Fruit fly (Drosophila melanogaster) whole organism, embryonic: ENCODE data around the gene CG17784.
A peak's percentile ranks its signal among the peaks of the same experiment; 100 is the strongest.

Experiments
- Asciz ChIP-seq: fragments of 200-800 bp; sonication (Bioruptor generic); optimal IDR thresholded peaks from 2 replicates; lab custom pipeline; 2017; ENCODE audit warnings: missing biosample characterization, mild to moderate bottlenecking, missing genetic modification characterization, missing genetic modification reagents
- C15 ChIP-seq: fragments of 200-800 bp; sonication (Bioruptor generic); IDR thresholded peaks from 3 replicates; pipeline ENCODE4 v1.3.6; 2022; ENCODE audit warnings: missing biosample characterization, missing genetic modification characterization
- CG10274 ChIP-seq: fragments of 200-800 bp; sonication (Bioruptor generic); optimal IDR thresholded peaks from 3 replicates; lab custom pipeline; 2017; ENCODE audit warnings: missing biosample characterization, mild to moderate bottlenecking, missing genetic modification characterization
- CG10959 ChIP-seq: fragments of 200-800 bp; sonication (Bioruptor generic); IDR thresholded peaks from 2 replicates; pipeline ENCODE4 v1.3.6; 2022; ENCODE audit warnings: missing biosample characterization, missing genetic modification characterization
- CG12744 ChIP-seq: fragments of 200-800 bp; sonication (Bioruptor generic); optimal IDR thresholded peaks from 2 replicates; lab custom pipeline; 2016; ENCODE audit warnings: missing biosample characterization, missing genetic modification characterization
- CG14860 ChIP-seq: fragments of 200-800 bp; sonication (Bioruptor generic); IDR thresholded peaks from 3 replicates; pipeline ENCODE4 v1.3.6; 2022; ENCODE audit warnings: missing biosample characterization, missing genetic modification characterization; ENCODE audit not compliant: partially characterized antibody
- CG1529 ChIP-seq: fragments of 200-800 bp; sonication (Bioruptor generic); optimal IDR thresholded peaks from 3 replicates; lab custom pipeline; 2018; ENCODE audit warnings: missing biosample characterization, missing genetic modification characterization
- CG17385 ChIP-seq: fragments of 200-800 bp; sonication (Bioruptor generic); optimal IDR thresholded peaks from 3 replicates; lab custom pipeline; 2018; ENCODE audit warnings: missing biosample characterization, mild to moderate bottlenecking, missing genetic modification characterization
- CG2120 ChIP-seq: fragments of 200-800 bp; sonication (Bioruptor generic); optimal IDR thresholded peaks from 3 replicates; lab custom pipeline; 2016; ENCODE audit warnings: missing biosample characterization, missing genetic modification characterization
- CG2875 ChIP-seq: fragments of 200-800 bp; sonication (Bioruptor generic); optimal IDR thresholded peaks from 2 replicates; lab custom pipeline; 2017; ENCODE audit warnings: missing biosample characterization, mild to moderate bottlenecking, missing genetic modification characterization, missing genetic modification reagents
- CG32767 ChIP-seq: fragments of 200-800 bp; sonication (Bioruptor generic); IDR thresholded peaks from 2 replicates; pipeline ENCODE4 v1.3.6; 2022; ENCODE audit warnings: missing biosample characterization, missing genetic modification characterization
- CG34224 ChIP-seq: fragments of 200-800 bp; sonication (Bioruptor generic); IDR thresholded peaks from 3 replicates; pipeline ENCODE4 v1.3.6; 2022; ENCODE audit warnings: missing biosample characterization, missing genetic modification characterization; ENCODE audit not compliant: partially characterized antibody
- CG34422 ChIP-seq: fragments of 200-800 bp; sonication (Bioruptor generic); IDR thresholded peaks from 3 replicates; pipeline ENCODE4 v1.3.6; 2022; ENCODE audit warnings: missing biosample characterization, missing genetic modification characterization
- CG3995 ChIP-seq: fragments of 200-800 bp; sonication (Bioruptor generic); optimal IDR thresholded peaks from 3 replicates; lab custom pipeline; 2016; ENCODE audit warnings: missing biosample characterization, missing genetic modification characterization
- CG4282 ChIP-seq: fragments of 200-800 bp; sonication (Bioruptor generic); optimal IDR thresholded peaks from 2 replicates; lab custom pipeline; 2016; ENCODE audit warnings: missing biosample characterization, missing genetic modification characterization
- CG4617 ChIP-seq: fragments of 200-800 bp; sonication (Bioruptor generic); optimal IDR thresholded peaks from 3 replicates; lab custom pipeline; 2016; ENCODE audit warnings: missing biosample characterization, missing genetic modification characterization, borderline replicate concordance
- CG4854 ChIP-seq: fragments of 200-800 bp; sonication (Bioruptor generic); optimal IDR thresholded peaks from 2 replicates; lab custom pipeline; 2016; ENCODE audit warnings: missing biosample characterization, missing genetic modification characterization, inconsistent platforms
- CG6683 ChIP-seq: fragments of 200-800 bp; sonication (Bioruptor generic); optimal IDR thresholded peaks from 2 replicates; lab custom pipeline; 2017; ENCODE audit warnings: missing biosample characterization, mild to moderate bottlenecking, missing genetic modification characterization, missing genetic modification reagents
- CG9876 ChIP-seq: fragments of 200-800 bp; sonication (Bioruptor generic); optimal IDR thresholded peaks from 2 replicates; lab custom pipeline; 2016; ENCODE audit warnings: missing biosample characterization, missing genetic modification characterization
- Dll ChIP-seq: fragments of 200-800 bp; sonication (Bioruptor generic); IDR thresholded peaks from 4 replicates; pipeline ENCODE4 v1.3.6; 2022; ENCODE audit warnings: missing biosample characterization, missing genetic modification characterization; ENCODE audit not compliant: partially characterized antibody
- Doc3 ChIP-seq: fragments of 200-800 bp; sonication (Bioruptor generic); IDR thresholded peaks from 3 replicates; pipeline ENCODE4 v1.3.6; 2022; ENCODE audit warnings: missing biosample characterization, missing genetic modification characterization; ENCODE audit not compliant: partially characterized antibody
- Drgx ChIP-seq: fragments of 200-800 bp; sonication (Bioruptor generic); IDR thresholded peaks from 2 replicates; pipeline ENCODE4 v1.3.6; 2022; ENCODE audit warnings: missing biosample characterization, missing genetic modification characterization
- Gug ChIP-seq: fragments of 200-800 bp; sonication (Bioruptor generic); IDR thresholded peaks from 4 replicates; pipeline ENCODE4 v1.3.6; 2022; ENCODE audit warnings: missing biosample characterization, missing genetic modification characterization
- Hr78 ChIP-seq, 2 experiments: fragments of 200-800 bp in 1 of 2; fragments of >200 bp in 1 of 2; sonication (Bioruptor generic) in 1 of 2; optimal IDR thresholded peaks; 2 replicates each; lab custom pipeline; 2017 to 2019; ENCODE audit warnings: missing biosample characterization in 2 of 2, missing genetic modification characterization in 2 of 2, mild to moderate bottlenecking in 1 of 2, moderate library complexity in 1 of 2
- MBD-R2 ChIP-seq: fragments of 200-800 bp; sonication (Bioruptor generic); IDR thresholded peaks from 2 replicates; pipeline ENCODE4 v1.3.6; 2022; ENCODE audit warnings: missing biosample characterization, missing genetic modification characterization
- MESR4 ChIP-seq: fragments of 200-800 bp; sonication (Bioruptor generic); optimal IDR thresholded peaks from 2 replicates; lab custom pipeline; 2018; ENCODE audit warnings: missing biosample characterization, mild to moderate bottlenecking, missing genetic modification characterization, moderate library complexity
- MTF-1 ChIP-seq: fragments of 200-800 bp; sonication (Bioruptor generic); optimal IDR thresholded peaks from 2 replicates; lab custom pipeline; 2018; ENCODE audit warnings: missing biosample characterization, mild to moderate bottlenecking, missing genetic modification characterization, borderline replicate concordance
- Max ChIP-seq: fragments of 200-800 bp; sonication (Bioruptor generic); optimal IDR thresholded peaks from 2 replicates; lab custom pipeline; 2016; ENCODE audit warnings: missing biosample characterization, mild to moderate bottlenecking, missing genetic modification characterization
- NFAT ChIP-seq: fragments of 200-800 bp; sonication (Bioruptor generic); IDR thresholded peaks from 2 replicates; pipeline ENCODE4 v1.3.6; 2022; ENCODE audit warnings: missing biosample characterization, missing genetic modification characterization
- ab ChIP-seq: fragments of 200-800 bp; sonication (Bioruptor generic); optimal IDR thresholded peaks from 2 replicates; lab custom pipeline; 2016; ENCODE audit warnings: missing biosample characterization, missing genetic modification characterization
- chinmo ChIP-seq: fragments of 200-800 bp; sonication (Bioruptor generic); IDR thresholded peaks from 4 replicates; pipeline ENCODE4 v1.3.6; 2022; ENCODE audit warnings: missing biosample characterization, missing genetic modification characterization; ENCODE audit not compliant: partially characterized antibody
- dpn ChIP-seq, 2 experiments: fragments of 200-800 bp; sonication (Bioruptor generic); optimal IDR thresholded peaks; 3 replicates each; lab custom pipeline; 2016; ENCODE audit warnings: missing biosample characterization in 2 of 2, missing genetic modification characterization in 2 of 2
- eve ChIP-seq, 2 experiments: fragments of >200 bp; optimal IDR thresholded peaks; 2 replicates each; lab custom pipeline; 2017; ENCODE audit warnings: missing biosample characterization in 2 of 2, missing genetic modification characterization in 2 of 2
- fd96Cb ChIP-seq: fragments of 200-800 bp; sonication (Bioruptor generic); optimal IDR thresholded peaks from 2 replicates; lab custom pipeline; 2018; ENCODE audit warnings: missing biosample characterization, mild to moderate bottlenecking, missing genetic modification characterization, moderate library complexity
- hbn ChIP-seq: fragments of 200-800 bp; sonication (Bioruptor generic); IDR thresholded peaks from 2 replicates; pipeline ENCODE4 v1.3.6; 2022; ENCODE audit warnings: missing biosample characterization, missing genetic modification characterization; ENCODE audit not compliant: partially characterized antibody
- nerfin-1 ChIP-seq: fragments of 200-800 bp; sonication (Bioruptor generic); optimal IDR thresholded peaks from 3 replicates; lab custom pipeline; 2019; ENCODE audit warnings: missing biosample characterization, mild to moderate bottlenecking, missing genetic modification characterization, moderate library complexity
- phol ChIP-seq: fragments of 200-800 bp; sonication (Bioruptor generic); optimal IDR thresholded peaks from 3 replicates; lab custom pipeline; 2018; ENCODE audit warnings: missing biosample characterization, mild to moderate bottlenecking, missing genetic modification characterization, moderate library complexity
- rib ChIP-seq: fragments of 200-800 bp; sonication (Bioruptor generic); IDR thresholded peaks from 2 replicates; pipeline ENCODE4 v1.3.6; 2022; ENCODE audit warnings: missing biosample characterization, missing genetic modification characterization
- sisA ChIP-seq: fragments of 200-800 bp; sonication (Bioruptor generic); IDR thresholded peaks from 2 replicates; pipeline ENCODE4 v1.3.6; 2022; ENCODE audit warnings: missing biosample characterization, missing genetic modification characterization
- trh ChIP-seq: fragments of 200-800 bp; sonication (Bioruptor generic); optimal IDR thresholded peaks from 2 replicates; lab custom pipeline; 2016; ENCODE audit warnings: missing biosample characterization, missing genetic modification characterization
- unc-4 ChIP-seq: fragments of 200-800 bp; sonication (Bioruptor generic); IDR thresholded peaks from 2 replicates; pipeline ENCODE4 v1.3.6; 2022; ENCODE audit warnings: missing biosample characterization, missing genetic modification characterization; ENCODE audit not compliant: partially characterized antibody
- wdn ChIP-seq: fragments of 200-800 bp; sonication (Bioruptor generic); IDR thresholded peaks from 2 replicates; pipeline ENCODE4 v1.3.6; 2022; ENCODE audit warnings: missing biosample characterization, missing genetic modification characterization

Gene CG17784

DNA sequence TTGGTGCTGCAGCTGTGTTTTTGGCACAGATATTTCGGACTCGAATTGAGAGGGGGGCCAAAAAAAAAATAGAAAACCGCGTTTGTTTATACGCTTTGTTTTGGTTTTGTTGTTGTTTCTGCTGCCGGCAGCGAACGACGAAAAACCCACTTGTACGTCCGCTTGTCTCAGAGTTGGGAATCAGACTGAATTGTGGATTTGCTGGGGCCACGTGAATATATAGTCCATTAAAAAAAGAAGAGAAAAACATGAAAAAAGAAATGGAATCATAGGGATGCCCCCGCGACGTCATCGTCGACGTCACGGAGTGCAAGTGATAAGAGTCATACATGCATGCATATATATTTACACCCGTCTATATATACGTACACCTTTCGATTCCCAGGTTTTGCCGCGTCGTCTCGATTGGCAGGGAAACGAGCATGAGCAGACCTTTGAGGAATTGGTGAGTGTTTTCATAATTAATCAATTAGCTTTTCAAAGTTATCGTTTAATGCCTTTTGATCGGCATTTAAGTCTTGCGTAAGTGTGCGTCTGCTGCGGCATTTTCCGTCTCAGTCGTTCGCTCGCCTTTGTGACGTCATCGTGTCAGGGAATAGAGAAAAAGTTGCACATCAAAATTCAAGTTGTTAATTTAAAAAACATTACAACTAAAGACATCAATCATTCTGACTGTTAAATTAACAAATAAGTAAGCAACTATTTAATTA lies 45.0 kb downstream of the CG17784 start (continued):
- TF ChIP-seq CG12744 (GFP tag; lab: Kevin White, UChicago) = no peak

DNA sequence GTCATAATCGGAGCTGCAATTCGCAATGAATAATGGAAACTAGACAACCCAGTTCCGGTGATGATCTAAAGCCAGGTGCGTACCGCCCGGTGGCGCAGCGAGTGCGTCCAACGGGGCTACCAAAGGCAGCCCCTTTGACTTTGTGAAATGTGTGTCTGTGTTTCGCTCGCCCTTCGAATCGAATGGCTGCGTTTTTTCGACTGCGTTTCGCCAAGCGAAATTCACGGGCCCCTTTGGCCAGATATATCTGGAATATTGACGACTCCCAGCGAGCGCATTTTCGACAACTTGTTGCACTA lies 45.7 kb downstream of the CG17784 start:
- TF ChIP-seq MBD-R2 (GFP tag; lab: Robert Waterston, UW) = peak; percentile 55
- peak; percentile 9; the same call in 2 of the 3 replicates for TF ChIP-seq CG34224
- no peak for TF ChIP-seq Hr78 (GFP tag; optimal IDR thresholded peaks at IDR 0.05; lab: Kevin White, UChicago)
- TF ChIP-seq CG17385 (GFP tag; lab: Kevin White, UChicago) = peak; percentile 51
- no peak for TF ChIP-seq MTF-1 (GFP tag; lab: Kevin White, UChicago)
- TF ChIP-seq CG4617 (GFP tag; lab: Kevin White, UChicago) = peak; percentile 52
- TF ChIP-seq CG6683 (GFP tag; lab: Kevin White, UChicago) = no peak
- no peak for TF ChIP-seq dpn (GFP tag; optimal IDR thresholded peaks at IDR 0.05; lab: Kevin White, UChicago)
- no peak for TF ChIP-seq CG2120 (GFP tag; lab: Kevin White, UChicago)
- no peak for TF ChIP-seq CG3995 (GFP tag; lab: Kevin White, UChicago)
- no peak for TF ChIP-seq nerfin-1 (tag; lab: Kevin White, UChicago)
- TF ChIP-seq eve (GFP tag; optimal IDR thresholded peaks at IDR 0.05; lab: Kevin White, UChicago) = no peak
- TF ChIP-seq wdn (GFP tag; lab: Robert Waterston, UW) = no peak
- TF ChIP-seq phol (tag; lab: Kevin White, UChicago) = no peak
- TF ChIP-seq ab = no peak
- peak; percentile 17; the same call in 2 of the 4 replicates for TF ChIP-seq Dll (GFP tag; lab: Robert Waterston, UW)
- no peak for TF ChIP-seq CG10274 (GFP tag; lab: Kevin White, UChicago)
- no peak for TF ChIP-seq trh (GFP tag; lab: Kevin White, UChicago)
- no peak for TF ChIP-seq C15
- peak; percentile 59 for TF ChIP-seq MESR4 (GFP tag; lab: Kevin White, UChicago)
- no peak for TF ChIP-seq sisA (GFP tag; lab: Robert Waterston, UW)
- TF ChIP-seq chinmo = peak; percentile 81; the same call in 1 of the 4 replicates
- TF ChIP-seq Gug = no peak
- TF ChIP-seq rib = 0 out of 2 replicates have a peak, but pooled peaks have one; percentile 31
- TF ChIP-seq Doc3 (GFP tag; lab: Robert Waterston, UW) = 0 out of 3 replicates have a peak, but pooled peaks have one; percentile 43
- no peak for TF ChIP-seq Asciz (GFP tag; lab: Kevin White, UChicago)
- no peak for TF ChIP-seq Max (GFP tag; lab: Kevin White, UChicago)
- TF ChIP-seq CG14860 (GFP tag; lab: Robert Waterston, UW) = 0 out of 3 replicates have a peak, but pooled peaks have one; percentile 30
- TF ChIP-seq CG32767 (GFP tag; lab: Robert Waterston, UW) = no peak
- TF ChIP-seq hbn (GFP tag; lab: Robert Waterston, UW) = 0 out of 2 replicates have a peak, but pooled peaks have one; percentile 10
- no peak for TF ChIP-seq NFAT (GFP tag; lab: Robert Waterston, UW)
- TF ChIP-seq unc-4 (GFP tag; lab: Robert Waterston, UW) = 0 out of 2 replicates have a peak, but pooled peaks have one; percentile 10
- no peak for TF ChIP-seq CG2875 (GFP tag; lab: Kevin White, UChicago)
- 0 out of 3 replicates have a peak, but pooled peaks have one; percentile 5 for TF ChIP-seq CG34422 (GFP tag; lab: Robert Waterston, UW)
- TF ChIP-seq fd96Cb = no peak
- no peak for TF ChIP-seq CG4854 (GFP tag; lab: Kevin White, UChicago)
- no peak for TF ChIP-seq CG1529
- TF ChIP-seq CG10959 (GFP tag; lab: Robert Waterston, UW) = no peak
- no peak for TF ChIP-seq CG4282 (GFP tag; lab: Kevin White, UChicago)
- peak; percentile 48 for TF ChIP-seq Drgx (GFP tag; lab: Robert Waterston, UW)
- no peak for TF ChIP-seq CG9876
